In genomic region chr3L:8953962-8954647, dm6 we compare ENCODE assay signal across 4 fruit fly cellular contexts.
A peak's percentile ranks its signal among the peaks of the same experiment; 100 is the strongest.
TF ChIP-seq lines count a peak whose summit lies in the region.

Gene CG43783, minus strand, starts transcription at chr3L:8954272.
Gene orb2, minus strand, starts transcription at chr3L:8954463.

- TF ChIP-seq CTCF in whole organism, embryonic (GFP tag; optimal IDR thresholded peaks at IDR 0.05; lab: Kevin White, UChicago) = no peak

TF ChIP-seq in whole organism, adult, 20 proteins besides CTCF, POLR2A, EP300 and RAD21:
- TF ChIP-seq pad (GFP tag; optimal IDR thresholded peaks at IDR 0.05; lab: Kevin White, UChicago) = no peak
- peak; percentile 19 for TF ChIP-seq bab1 (GFP tag; optimal IDR thresholded peaks at IDR 0.05; lab: Kevin White, UChicago)
- peak; percentile 62 for TF ChIP-seq cic (GFP tag; optimal IDR thresholded peaks at IDR 0.05; lab: Kevin White, UChicago)

TF ChIP-seq in whole organism, embryonic, 481 proteins besides CTCF, POLR2A, EP300 and RAD21 (continues in another document):
- TF ChIP-seq ranshi (GFP tag; IDR thresholded peaks at IDR 0.05; lab: Robert Waterston, UW) (no peak), CG2120 (GFP tag; optimal IDR thresholded peaks at IDR 0.05; lab: Kevin White, UChicago) (no peak), gsb-n (tag; optimal IDR thresholded peaks at IDR 0.05; lab: Kevin White, UChicago) (no peak), ash1 (GFP tag; optimal IDR thresholded peaks at IDR 0.05; lab: Kevin White, UChicago) (no peak), mld (GFP tag; IDR thresholded peaks at IDR 0.05; lab: Robert Waterston, UW; ENCODE audit: partially characterized antibody) (no peak), CG7987 (GFP tag; optimal IDR thresholded peaks at IDR 0.05; lab: Kevin White, UChicago) (no peak), Dref (GFP tag; IDR thresholded peaks at IDR 0.05; lab: Robert Waterston, UW) (peak; percentile 80), nmo (GFP tag; optimal IDR thresholded peaks at IDR 0.05; lab: Kevin White, UChicago) (no peak), Dip2 (GFP tag; IDR thresholded peaks at IDR 0.05; lab: Robert Waterston, UW) (no peak), Ssrp (tag; optimal IDR thresholded peaks at IDR 0.05; lab: Kevin White, UChicago) (no peak), gcm (GFP tag; optimal IDR thresholded peaks at IDR 0.05; lab: Kevin White, UChicago) (no peak), sim (GFP tag; IDR thresholded peaks at IDR 0.05; lab: Robert Waterston, UW) (no peak), CG7745 (tag; optimal IDR thresholded peaks at IDR 0.05; lab: Kevin White, UChicago) (no peak), CG8359 (GFP tag; optimal IDR thresholded peaks at IDR 0.05; lab: Kevin White, UChicago; ENCODE audit: borderline replicate concordance) (no peak), Lpt (GFP tag; optimal IDR thresholded peaks at IDR 0.05; lab: Kevin White, UChicago) (no peak), pb (GFP tag; optimal IDR thresholded peaks at IDR 0.05; lab: Kevin White, UChicago) (no peak), ac (GFP tag; optimal IDR thresholded peaks at IDR 0.05; lab: Kevin White, UChicago) (no peak), ind (GFP tag; optimal IDR thresholded peaks at IDR 0.05; lab: Kevin White, UChicago) (no peak), tio (GFP tag; optimal IDR thresholded peaks at IDR 0.05; lab: Kevin White, UChicago) (no peak), kni (GFP tag; optimal IDR thresholded peaks at IDR 0.05; lab: Kevin White, UChicago) (no peak), NC2α (GFP tag; optimal IDR thresholded peaks at IDR 0.05; lab: Kevin White, UChicago) (no peak), pita (GFP tag; optimal IDR thresholded peaks at IDR 0.05; lab: Kevin White, UChicago) (no peak), CG15011 (GFP tag; optimal IDR thresholded peaks at IDR 0.05; lab: Kevin White, UChicago) (no peak), gt (GFP tag; IDR thresholded peaks at IDR 0.05; lab: Robert Waterston, UW) (no peak), zf30C (GFP tag; optimal IDR thresholded peaks at IDR 0.05; lab: Kevin White, UChicago) (no peak), CG12942 (GFP tag; optimal IDR thresholded peaks at IDR 0.05; lab: Kevin White, UChicago) (no peak), MESR4 (GFP tag; optimal IDR thresholded peaks at IDR 0.05; lab: Kevin White, UChicago) (no peak), CG17385 (GFP tag; optimal IDR thresholded peaks at IDR 0.05; lab: Kevin White, UChicago) (no peak), mirr (GFP tag; optimal IDR thresholded peaks at IDR 0.05; lab: Kevin White, UChicago) (no peak), CG12769 (tag; optimal IDR thresholded peaks at IDR 0.05; lab: Kevin White, UChicago) (no peak), CG2129 (GFP tag; IDR thresholded peaks at IDR 0.05; lab: Robert Waterston, UW; ENCODE audit: partially characterized antibody) (no peak)

TF ChIP-seq in whole organism, prepupa, 60 proteins besides CTCF, POLR2A, EP300 and RAD21:
- peak; percentile 1 for TF ChIP-seq CG11762 (GFP tag; optimal IDR thresholded peaks at IDR 0.05; lab: Kevin White, UChicago; ENCODE audit: insufficient read depth)
- no peak for TF ChIP-seq acj6 (GFP tag; optimal IDR thresholded peaks at IDR 0.05; lab: Kevin White, UChicago)
- peak; percentile 69 for TF ChIP-seq Eip78C (GFP tag; lab: Kevin White, UChicago)

TF ChIP-seq in whole organism, wandering third instar larva, 38 proteins besides CTCF, POLR2A, EP300 and RAD21:
- TF ChIP-seq psq (GFP tag; optimal IDR thresholded peaks at IDR 0.05; lab: Kevin White, UChicago) (peak; percentile 31), fru (GFP tag; optimal IDR thresholded peaks at IDR 0.05; lab: Kevin White, UChicago) (peak; percentile 89), Abd-B (GFP tag; optimal IDR thresholded peaks at IDR 0.05; lab: Kevin White, UChicago) (no peak), Myc (optimal IDR thresholded peaks at IDR 0.05; lab: Kevin White, UChicago) (no peak), Vsx2 (GFP tag; optimal IDR thresholded peaks at IDR 0.05; lab: Kevin White, UChicago; ENCODE audit: partially characterized antibody) (peak; percentile 64), lola (GFP tag; optimal IDR thresholded peaks at IDR 0.05; lab: Kevin White, UChicago) (no peak), Hr83 (GFP tag; optimal IDR thresholded peaks at IDR 0.05; lab: Kevin White, UChicago; ENCODE audit: poor library complexity, severe bottlenecking) (peak; percentile 6), CG32264 (GFP tag; optimal IDR thresholded peaks at IDR 0.05; lab: Kevin White, UChicago) (peak; percentile 10)
